Worm (Caenorhabditis elegans) whole organism, late embryonic: ENCODE data around the gene mec-12.

Experiments used
- C08G9.2 ChIP-seq: sonication (generic microtip); optimal IDR thresholded peaks from 2 replicates; lab custom pipeline; 2016; ENCODE audit warnings: mild to moderate bottlenecking, missing genetic modification characterization, moderate library complexity, missing compliant biosample characterization
- K09A11.1 ChIP-seq: sonication (generic microtip); optimal IDR thresholded peaks from 2 replicates; lab custom pipeline; 2017; ENCODE audit warnings: antibody characterized with exemption, mild to moderate bottlenecking, missing genetic modification characterization, missing compliant biosample characterization; ENCODE audit not compliant: insufficient read depth
- ahr-1 ChIP-seq: sonication (generic microtip); optimal IDR thresholded peaks from 2 replicates; lab custom pipeline; 2016; ENCODE audit warnings: missing genetic modification characterization, missing compliant biosample characterization
- ceh-18 ChIP-seq: sonication (generic microtip); optimal IDR thresholded peaks from 2 replicates; lab custom pipeline; 2016; ENCODE audit warnings: missing genetic modification characterization, missing compliant biosample characterization
- ceh-30 ChIP-seq: fragments of 150-350 bp; optimal IDR thresholded peaks from 2 replicates; lab custom pipeline; 2014; ENCODE audit warnings: missing biosample characterization, missing genetic modification characterization
- ceh-31 ChIP-seq: sonication (generic microtip); optimal IDR thresholded peaks from 2 replicates; lab custom pipeline; 2016; ENCODE audit warnings: missing genetic modification characterization, missing compliant biosample characterization
- ceh-48 ChIP-seq: sonication (generic microtip); optimal IDR thresholded peaks from 2 replicates; lab custom pipeline; 2016; ENCODE audit warnings: missing genetic modification characterization, inconsistent platforms, missing compliant biosample characterization
- dmd-4 ChIP-seq: sonication (generic microtip); optimal IDR thresholded peaks from 2 replicates; lab custom pipeline; 2016; ENCODE audit warnings: borderline replicate concordance, missing genetic modification characterization, missing compliant biosample characterization
- elt-2 ChIP-seq: sonication (generic microtip); optimal IDR thresholded peaks from 2 replicates; lab custom pipeline; 2016; ENCODE audit warnings: missing genetic modification reagents, missing genetic modification characterization, missing compliant biosample characterization
- fax-1 ChIP-seq: sonication (generic microtip); optimal IDR thresholded peaks from 2 replicates; lab custom pipeline; 2016; ENCODE audit warnings: missing genotype, missing genetic modification characterization, missing compliant biosample characterization
- fkh-6 ChIP-seq: sonication (generic microtip); optimal IDR thresholded peaks from 2 replicates; lab custom pipeline; 2016; ENCODE audit warnings: missing genetic modification characterization, missing compliant biosample characterization
- gmeb-2 ChIP-seq: sonication (generic microtip); optimal IDR thresholded peaks from 2 replicates; lab custom pipeline; 2016; ENCODE audit warnings: missing genetic modification characterization, inconsistent platforms, missing compliant biosample characterization
- lin-11 ChIP-seq: fragments of 200-800 bp; sonication (Bioruptor generic); optimal IDR thresholded peaks from 2 replicates; lab custom pipeline; 2018; ENCODE audit warnings: mild to moderate bottlenecking, missing genetic modification characterization, missing compliant biosample characterization
- madf-2 ChIP-seq: sonication (generic microtip); optimal IDR thresholded peaks from 2 replicates; lab custom pipeline; 2017; ENCODE audit warnings: missing genetic modification characterization, missing compliant biosample characterization
- nhr-11 ChIP-seq: fragments of 150-350 bp; optimal IDR thresholded peaks from 2 replicates; lab custom pipeline; 2014; ENCODE audit warnings: missing biosample characterization, missing genetic modification characterization
- nhr-232 ChIP-seq: sonication (generic microtip); optimal IDR thresholded peaks from 2 replicates; lab custom pipeline; 2016; ENCODE audit warnings: missing genetic modification characterization, missing compliant biosample characterization
- pag-3 ChIP-seq: sonication (generic microtip); optimal IDR thresholded peaks from 2 replicates; lab custom pipeline; 2016; ENCODE audit warnings: missing compliant biosample characterization, missing genetic modification characterization, borderline replicate concordance
- pha-4 ChIP-seq: fragments of 150-350 bp; optimal IDR thresholded peaks from 2 replicates; lab custom pipeline; 2018; ENCODE audit warnings: missing biosample characterization, missing genetic modification reagents, missing genetic modification characterization
- ref-2 ChIP-seq: sonication (generic microtip); optimal IDR thresholded peaks from 2 replicates; lab custom pipeline; 2016; ENCODE audit warnings: missing genetic modification characterization, missing compliant biosample characterization
- rnt-1 ChIP-seq: sonication (generic microtip); optimal IDR thresholded peaks from 2 replicates; lab custom pipeline; 2016; ENCODE audit warnings: missing genetic modification characterization, missing compliant biosample characterization
- sox-2 ChIP-seq: fragments of 200-800 bp; sonication (Bioruptor generic); IDR thresholded peaks from 2 replicates; pipeline ENCODE4 v1.3.6; 2022; ENCODE audit warnings: missing genetic modification reagents, missing genetic modification characterization, missing compliant biosample characterization
- unc-42 ChIP-seq: sonication (generic microtip); optimal IDR thresholded peaks from 2 replicates; lab custom pipeline; 2016; ENCODE audit warnings: missing genotype, missing genetic modification characterization, missing compliant biosample characterization

mec-12 gene

DNA sequence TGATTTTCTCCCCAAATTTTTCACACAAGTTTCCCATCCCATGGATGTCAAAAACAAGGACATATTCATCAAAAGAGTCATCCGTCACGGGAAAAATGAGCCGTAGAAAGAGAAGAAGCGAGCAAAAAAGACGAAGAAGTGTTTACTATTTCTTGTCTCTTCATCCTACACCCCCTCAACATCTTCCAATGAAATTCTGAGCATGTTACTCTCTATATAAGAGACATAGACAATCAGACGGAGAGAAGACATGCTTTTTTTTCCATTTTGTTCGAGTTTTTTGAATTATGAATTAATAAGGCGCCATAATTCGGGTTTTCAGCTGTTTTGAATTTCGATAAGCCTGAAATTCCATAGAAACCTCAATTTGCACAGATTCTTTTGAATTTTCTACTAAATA, 42.9 kb downstream of the mec-12 start:
- TF ChIP-seq C08G9.2 (tag; lab: Kevin White, UChicago): no peak
- no peak for TF ChIP-seq sox-2 (GFP tag; lab: Robert Waterston, UW)
- TF ChIP-seq nhr-232 (tag; lab: Kevin White, UChicago): no peak
- no peak for TF ChIP-seq fkh-6 (tag; lab: Kevin White, UChicago)
- TF ChIP-seq lin-11 (tag; lab: Kevin White, UChicago): no peak
- TF ChIP-seq ceh-18 (tag; lab: Kevin White, UChicago): no peak
- no peak for TF ChIP-seq ceh-30 (tag; lab: Kevin White, UChicago)
- TF ChIP-seq elt-2: no peak
- TF ChIP-seq fax-1 (tag; lab: Kevin White, UChicago): no peak
- no peak for TF ChIP-seq unc-42 (tag; lab: Kevin White, UChicago)
- no peak for TF ChIP-seq gmeb-2
- TF ChIP-seq K09A11.1: no peak
- TF ChIP-seq madf-2 (tag; lab: Kevin White, UChicago): no peak

ce11 chrIII:3094694-3095093, 44.3 kb downstream of the mec-12 start:
- TF ChIP-seq dmd-4: no peak
- no peak for TF ChIP-seq ceh-31 (tag; lab: Kevin White, UChicago)
- TF ChIP-seq pag-3 (tag; lab: Kevin White, UChicago): no peak
- no peak for TF ChIP-seq ahr-1 (tag; lab: Kevin White, UChicago)
- TF ChIP-seq, all 69 proteins: peak for 0

- TF ChIP-seq ceh-18 (tag; lab: Kevin White, UChicago): no peak
- TF ChIP-seq rnt-1 (tag; lab: Kevin White, UChicago): no peak
Measured at ce11 chrIII:3091572-3091971, 47.5 kb downstream of the mec-12 start, which contains the start of gene ccep-135. Gene ccep-135 (plus strand): TSS chrIII:3091872.

- TF ChIP-seq pha-4: no peak
- no peak for TF ChIP-seq ref-2 (tag; lab: Kevin White, UChicago)
- peak; percentile 12 for TF ChIP-seq ceh-48
- no peak for TF ChIP-seq nhr-11
- TF ChIP-seq, all 69 proteins: peak for 1
Measured at ce11 chrIII:3086471-3086870, 52.6 kb downstream of the mec-12 start, which contains the start of gene sft-1. Gene sft-1 (plus strand): TSS chrIII:3086671.
